Worm (Caenorhabditis elegans): Measurements from ENCODE around the gene F13D11.4.

DNA sequence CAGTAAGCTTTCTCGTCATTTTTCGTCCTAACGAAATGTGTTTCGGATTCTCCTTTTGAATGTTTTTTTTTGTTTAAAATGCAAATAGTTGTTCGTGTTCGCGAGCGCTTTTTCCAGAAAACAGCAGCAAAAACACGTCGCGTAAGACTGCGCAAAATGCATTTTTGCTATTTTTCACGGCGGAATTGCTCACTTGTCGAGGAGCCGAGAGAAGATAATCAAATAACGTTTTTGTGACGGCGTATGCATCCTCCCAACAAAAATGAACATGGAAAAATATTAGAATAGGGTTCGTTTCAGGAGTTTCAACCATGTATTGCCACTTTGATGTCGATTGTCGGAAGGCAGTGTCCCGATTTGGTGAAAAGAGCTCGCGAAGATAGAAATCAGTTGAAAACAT lies 42.4 kb upstream of the F13D11.4 start:
- no peak for TF ChIP-seq ama-1 (optimal IDR thresholded peaks at IDR 0.05)
- no peak for TF ChIP-seq pqm-1 (tag; optimal IDR thresholded peaks at IDR 0.05)
- no peak for TF ChIP-seq unc-55 (GFP tag; optimal IDR thresholded peaks at IDR 0.05)
- TF ChIP-seq tbx-2 (tag; optimal IDR thresholded peaks at IDR 0.05), result no peak
- TF ChIP-seq hlh-30 (tag; optimal IDR thresholded peaks at IDR 0.05; ENCODE audit: insufficient read depth), result no peak
- no peak for TF ChIP-seq hlh-15 (tag; optimal IDR thresholded peaks at IDR 0.05)
- no peak for TF ChIP-seq lin-11 (tag; optimal IDR thresholded peaks at IDR 0.05)
- no peak for TF ChIP-seq nfya-1 (tag; optimal IDR thresholded peaks at IDR 0.05)
- TF ChIP-seq syd-9 (tag; optimal IDR thresholded peaks at IDR 0.05), result no peak
- no peak for TF ChIP-seq fkh-10 (GFP tag; optimal IDR thresholded peaks at IDR 0.05)
- TF ChIP-seq rnt-1 (tag; optimal IDR thresholded peaks at IDR 0.05), result no peak

All from whole organism, late embryonic.